Worm (Caenorhabditis elegans) whole organism, L4/young adult: Measurements from ENCODE around the gene F15B9.6.

Source experiments
- W03F9.2 ChIP-seq: fragments of 150-350 bp; optimal IDR thresholded peaks from 2 replicates; lab custom pipeline; 2014; ENCODE audit warnings: missing biosample characterization, missing genetic modification characterization
- dao-5 ChIP-seq: sonication (generic microtip); optimal IDR thresholded peaks from 2 replicates; lab custom pipeline; 2016; ENCODE audit warnings: missing genotype, missing genetic modification characterization, moderate library complexity, missing compliant biosample characterization
- him-1 ChIP-seq: sonication (generic microtip); optimal IDR thresholded peaks from 2 replicates; lab custom pipeline; 2016; ENCODE audit warnings: missing genotype, missing genetic modification reagents, missing genetic modification characterization, missing compliant biosample characterization

DNA sequence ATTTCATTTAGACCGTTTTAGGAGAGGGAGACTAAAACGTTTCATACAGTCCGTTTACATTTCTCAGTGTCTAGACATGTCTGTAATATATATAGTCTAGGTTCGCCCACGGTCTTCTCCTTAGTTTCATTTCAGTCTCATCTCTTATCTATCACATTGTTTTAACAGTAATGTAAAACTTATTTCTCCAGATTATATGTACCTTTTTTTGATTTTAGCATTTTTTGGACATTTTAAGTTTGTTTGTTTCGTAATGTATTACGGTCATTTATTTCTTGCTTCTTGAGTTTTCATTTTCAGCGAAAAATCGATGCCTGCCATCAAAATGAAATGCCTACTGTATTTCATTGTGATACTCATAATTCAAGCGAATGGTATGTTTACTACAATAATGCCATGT, at the start of gene F15B9.6:
- TF ChIP-seq him-1 (tag; lab: Kevin White, UChicago) (no peak), dao-5 (tag; lab: Kevin White, UChicago) (no peak), W03F9.2 (tag; lab: Kevin White, UChicago) (no peak)
